Worm (Caenorhabditis elegans) whole organism, midembryonic: ENCODE measurements around the gene nuo-4.

Experiments
- cog-1 ChIP-seq: sonication (generic microtip); optimal IDR thresholded peaks from 2 replicates; lab custom pipeline; 2016; ENCODE audit warnings: missing genetic modification characterization, missing compliant biosample characterization
- flt-1 ChIP-seq: fragments of 200-800 bp; sonication (Bioruptor generic); IDR thresholded peaks from 2 replicates; pipeline ENCODE4 v1.3.6; 2022; ENCODE audit warnings: missing genetic modification characterization, missing compliant biosample characterization
- klf-2 ChIP-seq: fragments of 200-800 bp; sonication (Bioruptor generic); conservative IDR thresholded peaks from 2 replicates; pipeline ENCODE4 v1.3.6; 2022; ENCODE audit warnings: missing genetic modification reagents, missing genetic modification characterization, missing compliant biosample characterization
- ztf-23 ChIP-seq: fragments of 200-800 bp; sonication (Bioruptor generic); IDR thresholded peaks from 2 replicates; pipeline ENCODE4 v1.3.6; 2022; ENCODE audit warnings: missing genetic modification reagents, missing genetic modification characterization, missing compliant biosample characterization

nuo-4 gene

ce11 chrIII:7106854-7107253 lies 51.8 kb downstream of the nuo-4 start:
- TF ChIP-seq ztf-23 (no peak), flt-1 (GFP tag; lab: Robert Waterston, UW) (no peak), klf-2 (GFP tag; lab: Robert Waterston, UW) (no peak), cog-1 (tag; lab: Kevin White, UChicago) (no peak)
